Worm (Caenorhabditis elegans) whole organism, young adult: Measurements from ENCODE around the gene rrc-1.

Source experiments
- C06A6.2 ChIP-seq: fragments of 200-800 bp; sonication (Bioruptor generic); conservative IDR thresholded peaks from 2 replicates; pipeline ENCODE4 v1.3.6; 2022; ENCODE audit warnings: missing genetic modification characterization, missing compliant biosample characterization
- D2030.7 ChIP-seq: fragments of 200-800 bp; sonication (Bioruptor generic); IDR thresholded peaks from 2 replicates; pipeline ENCODE4 v1.3.6; 2022; ENCODE audit warnings: missing genetic modification reagents, missing genetic modification characterization, missing compliant biosample characterization
- F22D6.2 ChIP-seq: sonication (generic microtip); optimal IDR thresholded peaks from 2 replicates; lab custom pipeline; 2016; ENCODE audit warnings: mild to moderate bottlenecking, missing genetic modification characterization, missing compliant biosample characterization
- K11D2.4 ChIP-seq: fragments of 200-800 bp; sonication (Bioruptor generic); IDR thresholded peaks from 2 replicates; pipeline ENCODE4 v1.3.6; 2022; ENCODE audit warnings: missing genetic modification reagents, missing genetic modification characterization, missing compliant biosample characterization
- K12H6.12 ChIP-seq: fragments of 200-800 bp; sonication (Bioruptor generic); optimal IDR thresholded peaks from 2 replicates; lab custom pipeline; 2018; ENCODE audit warnings: mild to moderate bottlenecking, missing genetic modification characterization, missing compliant biosample characterization
- Y79H2A.3 ChIP-seq: fragments of 200-800 bp; sonication (Bioruptor generic); conservative IDR thresholded peaks from 2 replicates; pipeline ENCODE4 v1.3.6; 2022; ENCODE audit warnings: missing genetic modification reagents, missing genetic modification characterization, missing compliant biosample characterization
- ZK185.1 ChIP-seq: sonication (generic microtip); optimal IDR thresholded peaks from 2 replicates; lab custom pipeline; 2016; ENCODE audit warnings: mild to moderate bottlenecking, missing genetic modification characterization, missing compliant biosample characterization; ENCODE audit not compliant: poor library complexity, severe bottlenecking
- athp-1 ChIP-seq: sonication (generic microtip); optimal IDR thresholded peaks from 2 replicates; lab custom pipeline; 2017; ENCODE audit warnings: mild to moderate bottlenecking, missing genetic modification characterization, missing compliant biosample characterization
- attf-5 ChIP-seq: fragments of 200-800 bp; sonication (Bioruptor generic); optimal IDR thresholded peaks from 2 replicates; lab custom pipeline; 2018; ENCODE audit warnings: mild to moderate bottlenecking, missing genetic modification characterization, missing compliant biosample characterization
- bed-1 ChIP-seq: fragments of 200-800 bp; sonication (Bioruptor generic); IDR thresholded peaks from 2 replicates; pipeline ENCODE4 v1.3.6; 2022; ENCODE audit warnings: missing genetic modification reagents, missing genetic modification characterization, missing compliant biosample characterization
- ceh-27 ChIP-seq: fragments of 200-800 bp; sonication (Bioruptor generic); optimal IDR thresholded peaks from 2 replicates; lab custom pipeline; 2018; ENCODE audit warnings: mild to moderate bottlenecking, missing genetic modification characterization, moderate library complexity, missing compliant biosample characterization
- dox-1 ChIP-seq: fragments of 200-800 bp; sonication (Bioruptor generic); IDR thresholded peaks from 2 replicates; pipeline ENCODE4 v1.3.6; 2022; ENCODE audit warnings: missing genetic modification reagents, missing genetic modification characterization, missing compliant biosample characterization
- efl-1 ChIP-seq: fragments of 150-350 bp; optimal IDR thresholded peaks from 2 replicates; lab custom pipeline; 2014; ENCODE audit warnings: missing biosample characterization, missing genetic modification reagents, missing genetic modification characterization
- ekl-4 ChIP-seq: fragments of 200-800 bp; sonication (Bioruptor generic); IDR thresholded peaks from 2 replicates; pipeline ENCODE4 v1.3.6; 2022; ENCODE audit warnings: missing genetic modification reagents, missing genetic modification characterization, missing compliant biosample characterization
- ets-4 ChIP-seq: fragments of 200-800 bp; sonication (Bioruptor generic); optimal IDR thresholded peaks from 2 replicates; lab custom pipeline; 2018; ENCODE audit warnings: mild to moderate bottlenecking, missing genetic modification characterization, missing compliant biosample characterization
- hmg-1.2 ChIP-seq: fragments of 200-800 bp; sonication (Bioruptor generic); IDR thresholded peaks from 2 replicates; pipeline ENCODE4 v1.3.6; 2022; ENCODE audit warnings: missing genetic modification reagents, missing genetic modification characterization, missing compliant biosample characterization
- let-526 ChIP-seq: fragments of 200-800 bp; sonication (Bioruptor generic); IDR thresholded peaks from 2 replicates; pipeline ENCODE4 v1.3.6; 2022; ENCODE audit warnings: missing genetic modification reagents, missing genetic modification characterization, missing compliant biosample characterization
- let-607 ChIP-seq, 2 experiments: fragments of 200-800 bp in 1 of 2; sonication (Bioruptor generic) in 1 of 2; sonication (generic microtip) in 1 of 2; optimal IDR thresholded peaks; 2 replicates each; lab custom pipeline; 2016 to 2018; ENCODE audit warnings: mild to moderate bottlenecking in 2 of 2, missing compliant biosample characterization in 2 of 2, missing genetic modification characterization in 2 of 2, moderate library complexity in 2 of 2, missing genotype in 1 of 2
- lin-40 ChIP-seq: sonication (generic microtip); optimal IDR thresholded peaks from 2 replicates; lab custom pipeline; 2016; ENCODE audit warnings: missing genetic modification characterization, mild to moderate bottlenecking, missing compliant biosample characterization, missing genotype, missing genetic modification reagents
- madf-3 ChIP-seq: fragments of 200-800 bp; sonication (Bioruptor generic); IDR thresholded peaks from 2 replicates; pipeline ENCODE4 v1.3.6; 2022; ENCODE audit warnings: missing genetic modification reagents, missing genetic modification characterization, missing compliant biosample characterization
- madf-8 ChIP-seq: fragments of 200-800 bp; sonication (Bioruptor generic); conservative IDR thresholded peaks from 2 replicates; pipeline ENCODE4 v1.3.6; 2022; ENCODE audit warnings: missing genetic modification reagents, missing genetic modification characterization, missing compliant biosample characterization
- mcd-1 ChIP-seq: fragments of 200-800 bp; sonication (Bioruptor generic); IDR thresholded peaks from 2 replicates; pipeline ENCODE4 v1.3.6; 2022; ENCODE audit warnings: missing genetic modification reagents, missing genetic modification characterization, missing compliant biosample characterization
- mes-4 ChIP-seq: sonication (generic microtip); optimal IDR thresholded peaks from 2 replicates; lab custom pipeline; 2016; ENCODE audit warnings: missing genotype, missing genetic modification characterization, missing compliant biosample characterization
- mxl-1 ChIP-seq: sonication (generic microtip); optimal IDR thresholded peaks from 2 replicates; lab custom pipeline; 2016; ENCODE audit warnings: missing genetic modification characterization, missing compliant biosample characterization
- nhr-179 ChIP-seq: sonication (generic microtip); optimal IDR thresholded peaks from 2 replicates; lab custom pipeline; 2016; ENCODE audit warnings: mild to moderate bottlenecking, missing genetic modification characterization, missing compliant biosample characterization
- nhr-80 ChIP-seq: sonication (generic microtip); optimal IDR thresholded peaks from 2 replicates; lab custom pipeline; 2016; ENCODE audit warnings: missing genetic modification characterization, missing compliant biosample characterization
- pbrm-1 ChIP-seq: fragments of 200-800 bp; sonication (Bioruptor generic); IDR thresholded peaks from 2 replicates; pipeline ENCODE4 v1.3.6; 2022; ENCODE audit warnings: missing genetic modification reagents, missing genetic modification characterization, missing compliant biosample characterization
- pha-4 ChIP-seq: fragments of 150-350 bp; sonication (generic microtip); optimal IDR thresholded peaks from 2 replicates; lab custom pipeline; 2014; ENCODE audit warnings: missing biosample characterization, missing genetic modification reagents, missing genetic modification characterization
- sea-2 ChIP-seq: fragments of 200-800 bp; sonication (Bioruptor generic); IDR thresholded peaks from 2 replicates; pipeline ENCODE4 v1.3.6; 2022; ENCODE audit warnings: missing genetic modification characterization, missing compliant biosample characterization
- snpc-1.3 ChIP-seq: sonication (generic microtip); optimal IDR thresholded peaks from 2 replicates; lab custom pipeline; 2017; ENCODE audit warnings: missing genetic modification characterization, mild to moderate bottlenecking, missing compliant biosample characterization, antibody characterized with exemption, moderate library complexity, missing genotype, missing genetic modification reagents; ENCODE audit not compliant: insufficient read depth
- snpc-4 ChIP-seq, 5 experiments: fragments of 150-350 bp in 1 of 5; sonication (generic microtip) in 4 of 5; optimal IDR thresholded peaks; 2 replicates each; lab custom pipeline; 2014 to 2018; ENCODE audit warnings: missing genetic modification characterization in 5 of 5, missing biosample characterization in 3 of 5, antibody characterized with exemption in 2 of 5, mild to moderate bottlenecking in 2 of 5, missing compliant biosample characterization in 2 of 5, missing genotype in 2 of 5, moderate library complexity in 2 of 5, missing genetic modification reagents in 1 of 5
- xnd-1 ChIP-seq: sonication (generic microtip); optimal IDR thresholded peaks from 2 replicates; lab custom pipeline; 2016; ENCODE audit warnings: missing genotype, missing genetic modification reagents, missing genetic modification characterization, missing compliant biosample characterization
- zfh-2 ChIP-seq: fragments of 200-800 bp; sonication (Bioruptor generic); conservative IDR thresholded peaks from 2 replicates; pipeline ENCODE4 v1.3.6; 2022; ENCODE audit warnings: missing genetic modification reagents, missing genetic modification characterization, missing compliant biosample characterization

The rrc-1 gene

DNA sequence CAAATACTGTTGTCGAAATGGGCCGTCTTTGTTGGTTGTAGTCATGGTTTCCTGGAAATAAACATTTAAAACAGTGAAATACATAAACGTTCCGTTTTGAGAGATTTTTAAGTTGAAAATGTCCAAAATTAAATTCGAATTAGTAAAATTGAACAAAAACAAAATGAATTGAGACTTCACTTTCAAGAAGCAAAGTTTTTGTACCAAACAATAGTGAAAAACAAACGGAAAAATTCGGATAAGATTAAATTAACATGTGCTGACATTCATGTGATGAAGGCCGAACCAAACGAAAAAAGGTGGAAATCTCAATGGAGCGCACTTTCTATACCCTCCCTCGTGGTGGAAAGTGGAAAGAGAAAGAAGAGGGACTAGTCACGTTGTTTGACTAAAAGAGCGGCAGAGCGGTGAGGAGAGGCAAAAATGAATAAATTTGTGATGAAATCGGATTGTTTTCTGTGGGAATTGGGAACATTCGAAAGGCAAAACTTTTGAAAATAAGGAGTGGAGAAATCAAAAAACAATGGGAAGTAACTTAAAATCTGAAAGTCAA lies 7.0 kb upstream of the rrc-1 start, which contains the start of gene ipla-2 (continued):
- TF ChIP-seq athp-1 (tag; lab: Kevin White, UChicago) (no peak), dox-1 (0 out of 2 replicates have a peak, but pooled peaks have one; percentile 14), efl-1 (GFP tag; lab: Kevin White, UChicago) (no peak), K12H6.12 (tag; lab: Kevin White, UChicago) (peak; percentile 48)

DNA sequence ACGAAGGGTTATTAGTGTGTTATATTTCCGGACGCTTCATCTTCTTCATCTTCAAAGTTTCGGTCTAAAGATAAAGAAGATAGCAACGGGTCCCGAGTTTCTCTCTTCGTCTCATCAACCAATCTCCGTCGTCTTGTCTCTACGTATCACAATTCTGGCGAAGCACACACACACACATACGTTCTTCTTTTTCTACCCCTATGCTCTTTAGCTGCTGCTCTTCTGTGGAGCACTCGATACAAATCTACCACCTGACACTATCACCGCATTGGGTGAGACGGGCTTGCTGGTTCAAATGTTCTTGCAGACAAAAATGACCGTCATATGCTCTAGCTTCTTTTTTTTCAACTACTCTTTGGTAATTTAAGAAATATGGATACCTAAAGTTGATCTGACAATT lies 1.3 kb upstream of the rrc-1 start:
- TF ChIP-seq sea-2, result no peak
- no peak for TF ChIP-seq bed-1 (GFP tag; lab: Robert Waterston, UW)
- no peak for TF ChIP-seq let-526 (GFP tag; lab: Robert Waterston, UW)
- TF ChIP-seq snpc-4 (GFP tag; optimal IDR thresholded peaks at IDR 0.05; lab: Kevin White, UChicago), result no peak
- no peak for TF ChIP-seq snpc-4 (tag; optimal IDR thresholded peaks at IDR 0.05; lab: Kevin White, UChicago)
- TF ChIP-seq lin-40 (tag; lab: Kevin White, UChicago), result no peak
- no peak for TF ChIP-seq mxl-1 (tag; lab: Kevin White, UChicago)
- TF ChIP-seq let-607 (tag; optimal IDR thresholded peaks at IDR 0.05; lab: Kevin White, UChicago), result no peak
- TF ChIP-seq pha-4 (tag; lab: Kevin White, UChicago), result no peak
- no peak for TF ChIP-seq zfh-2 (GFP tag; lab: Robert Waterston, UW)
- no peak for TF ChIP-seq ekl-4 (GFP tag; lab: Robert Waterston, UW)
- TF ChIP-seq snpc-1.3, result no peak
- no peak for TF ChIP-seq ets-4
- no peak for TF ChIP-seq Y79H2A.3 (GFP tag; lab: Robert Waterston, UW)

DNA sequence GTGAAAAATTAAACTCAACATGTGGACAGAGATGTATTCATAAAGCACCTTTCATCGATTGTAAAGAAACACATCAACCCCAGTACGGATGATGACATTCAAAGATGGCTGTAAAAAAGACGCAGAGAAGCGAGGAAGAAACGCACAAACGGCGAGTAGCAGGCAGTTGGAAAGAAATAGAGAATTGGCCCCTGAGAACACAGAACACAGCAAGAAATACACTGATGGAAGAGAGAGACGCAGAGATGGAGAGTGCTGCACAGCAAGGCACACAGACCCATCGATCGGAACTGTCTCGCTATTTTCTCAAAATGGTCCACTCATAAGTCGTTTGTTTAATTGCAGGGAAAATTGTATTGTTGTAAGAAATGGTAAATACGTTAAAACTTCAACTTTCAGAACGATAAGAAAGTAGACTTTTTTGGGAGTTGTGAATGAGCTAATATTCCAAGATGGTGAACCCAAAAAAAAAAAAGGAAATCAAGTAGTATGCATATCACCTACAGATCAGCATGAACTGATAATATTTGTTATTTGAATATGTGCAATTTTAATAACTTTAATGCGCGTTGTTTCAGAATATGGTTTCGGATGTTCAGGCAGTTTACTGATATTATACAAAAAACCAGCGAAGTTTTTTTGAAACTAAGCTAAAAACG lies 8.4 kb downstream of the rrc-1 start:
- TF ChIP-seq ceh-27 (GFP tag; lab: Kevin White, UChicago), result peak; percentile 26
- TF ChIP-seq C06A6.2 (GFP tag; lab: Robert Waterston, UW), result no peak
- peak; percentile 39; the same call in 1 of the 2 replicates for TF ChIP-seq zfh-2 (GFP tag; lab: Robert Waterston, UW)
- peak; percentile 91 for TF ChIP-seq hmg-1.2
- TF ChIP-seq nhr-179, result no peak
- TF ChIP-seq lin-40 (tag; lab: Kevin White, UChicago), result peak; percentile 69
- TF ChIP-seq K11D2.4, result 0 out of 2 replicates have a peak, but pooled peaks have one; percentile 51
- TF ChIP-seq mcd-1, result peak; percentile 39; the same call in 1 of the 2 replicates
- peak; percentile 48 for TF ChIP-seq K12H6.12 (tag; lab: Kevin White, UChicago)
- peak; percentile 35 for TF ChIP-seq attf-5
- 0 out of 2 replicates have a peak, but pooled peaks have one; percentile 23 for TF ChIP-seq madf-3 (GFP tag; lab: Robert Waterston, UW)
- no peak for TF ChIP-seq sea-2
- no peak for TF ChIP-seq madf-8 (GFP tag; lab: Robert Waterston, UW)
- peak; percentile 66 for TF ChIP-seq ZK185.1
- no peak for TF ChIP-seq mes-4 (tag; lab: Kevin White, UChicago)
- no peak for TF ChIP-seq xnd-1 (tag; lab: Kevin White, UChicago)
- no peak for TF ChIP-seq D2030.7 (GFP tag; lab: Robert Waterston, UW)
- TF ChIP-seq nhr-80 (tag; lab: Kevin White, UChicago), result peak; percentile 62
- TF ChIP-seq pbrm-1 (GFP tag; lab: Robert Waterston, UW), result 0 out of 2 replicates have a peak, but pooled peaks have one; percentile 30
- 0 out of 2 replicates have a peak, but pooled peaks have one; percentile 47 for TF ChIP-seq dox-1
- no peak for TF ChIP-seq F22D6.2
